Fruit fly (Drosophila melanogaster): ENCODE results near the gene CG17477.

DNA sequence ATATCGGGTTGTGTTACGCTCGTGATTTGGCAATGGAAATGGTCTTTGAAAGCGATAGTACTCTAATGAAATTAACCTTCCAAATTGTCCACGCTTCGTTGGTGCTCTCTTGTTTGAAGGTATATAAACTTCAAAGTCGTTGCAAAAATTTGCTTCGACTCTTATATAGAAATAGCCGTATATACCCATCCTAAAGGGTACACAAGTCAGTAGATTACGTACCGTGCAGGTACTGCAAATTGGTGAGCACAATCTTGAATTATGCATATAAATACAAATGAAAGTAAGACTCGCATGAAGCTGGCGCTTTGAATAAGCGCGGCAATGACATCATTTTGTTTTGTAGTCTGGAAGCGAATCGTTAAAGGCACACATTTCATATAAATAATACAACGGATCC is 10.5 kb downstream of the CG17477 start:
- TF ChIP-seq Crg-1 (GFP tag; optimal IDR thresholded peaks at IDR 0.05) (no peak), cnc (optimal IDR thresholded peaks at IDR 0.05) (no peak), CG33017 (tag; optimal IDR thresholded peaks at IDR 0.05) (no peak)

All from whole organism, adult.